Worm (Caenorhabditis elegans) whole organism, young adult: ENCODE measurements around the gene his-63.

Source experiments
- B0019.2 ChIP-seq: fragments of 200-800 bp; sonication (Bioruptor generic); conservative IDR thresholded peaks from 2 replicates; pipeline ENCODE4 v1.3.6; 2022; ENCODE audit warnings: missing genetic modification reagents, missing genetic modification characterization, missing compliant biosample characterization
- D2030.7 ChIP-seq: fragments of 200-800 bp; sonication (Bioruptor generic); IDR thresholded peaks from 2 replicates; pipeline ENCODE4 v1.3.6; 2022; ENCODE audit warnings: missing genetic modification reagents, missing genetic modification characterization, missing compliant biosample characterization
- F33H1.4 ChIP-seq: fragments of 200-800 bp; sonication (Bioruptor generic); IDR thresholded peaks from 2 replicates; pipeline ENCODE4 v1.3.6; 2022; ENCODE audit warnings: missing genetic modification reagents, missing genetic modification characterization, missing compliant biosample characterization
- F39B2.1 ChIP-seq: fragments of 200-800 bp; sonication (Bioruptor generic); IDR thresholded peaks from 2 replicates; pipeline ENCODE4 v1.3.6; 2022; ENCODE audit warnings: missing genetic modification reagents, missing genetic modification characterization, missing compliant biosample characterization
- F49E8.2 ChIP-seq: sonication (generic microtip); optimal IDR thresholded peaks from 3 replicates; lab custom pipeline; 2017; ENCODE audit warnings: missing genetic modification characterization, mild to moderate bottlenecking, missing compliant biosample characterization, antibody characterized with exemption, moderate library complexity; ENCODE audit not compliant: insufficient read depth
- T07F8.4 ChIP-seq: sonication (generic microtip); optimal IDR thresholded peaks from 2 replicates; lab custom pipeline; 2016; ENCODE audit warnings: mild to moderate bottlenecking, missing genetic modification characterization, moderate library complexity, missing compliant biosample characterization
- Y53F4B.3 ChIP-seq: fragments of 200-800 bp; sonication (Bioruptor generic); IDR thresholded peaks from 2 replicates; pipeline ENCODE4 v1.3.6; 2022; ENCODE audit warnings: missing genetic modification reagents, missing genetic modification characterization, missing compliant biosample characterization
- Y79H2A.3 ChIP-seq: fragments of 200-800 bp; sonication (Bioruptor generic); conservative IDR thresholded peaks from 2 replicates; pipeline ENCODE4 v1.3.6; 2022; ENCODE audit warnings: missing genetic modification reagents, missing genetic modification characterization, missing compliant biosample characterization
- attf-3 ChIP-seq: fragments of 200-800 bp; sonication (Bioruptor generic); conservative IDR thresholded peaks from 2 replicates; pipeline ENCODE4 v1.3.6; 2022; ENCODE audit warnings: missing genetic modification reagents, missing genetic modification characterization, missing compliant biosample characterization
- attf-5 ChIP-seq: fragments of 200-800 bp; sonication (Bioruptor generic); optimal IDR thresholded peaks from 2 replicates; lab custom pipeline; 2018; ENCODE audit warnings: mild to moderate bottlenecking, missing genetic modification characterization, missing compliant biosample characterization
- bed-2 ChIP-seq: fragments of 200-800 bp; sonication (Bioruptor generic); IDR thresholded peaks from 2 replicates; pipeline ENCODE4 v1.3.6; 2022; ENCODE audit warnings: missing genetic modification reagents, missing genetic modification characterization, missing compliant biosample characterization
- ceh-27 ChIP-seq: fragments of 200-800 bp; sonication (Bioruptor generic); optimal IDR thresholded peaks from 2 replicates; lab custom pipeline; 2018; ENCODE audit warnings: mild to moderate bottlenecking, missing genetic modification characterization, moderate library complexity, missing compliant biosample characterization
- ceh-40 ChIP-seq: fragments of 200-800 bp; sonication (Bioruptor generic); IDR thresholded peaks from 2 replicates; pipeline ENCODE4 v1.3.6; 2022; ENCODE audit warnings: missing genetic modification characterization, missing compliant biosample characterization
- ceh-58 ChIP-seq: fragments of 200-800 bp; sonication (Bioruptor generic); IDR thresholded peaks from 2 replicates; pipeline ENCODE4 v1.3.6; 2022; ENCODE audit warnings: missing genetic modification characterization, missing compliant biosample characterization
- dox-1 ChIP-seq: fragments of 200-800 bp; sonication (Bioruptor generic); IDR thresholded peaks from 2 replicates; pipeline ENCODE4 v1.3.6; 2022; ENCODE audit warnings: missing genetic modification reagents, missing genetic modification characterization, missing compliant biosample characterization
- dpl-1 ChIP-seq: fragments of 150-350 bp; optimal IDR thresholded peaks from 2 replicates; lab custom pipeline; 2014; ENCODE audit warnings: missing biosample characterization, missing genetic modification reagents, missing genetic modification characterization
- efl-1 ChIP-seq: fragments of 150-350 bp; optimal IDR thresholded peaks from 2 replicates; lab custom pipeline; 2014; ENCODE audit warnings: missing biosample characterization, missing genetic modification reagents, missing genetic modification characterization
- ekl-4 ChIP-seq: fragments of 200-800 bp; sonication (Bioruptor generic); IDR thresholded peaks from 2 replicates; pipeline ENCODE4 v1.3.6; 2022; ENCODE audit warnings: missing genetic modification reagents, missing genetic modification characterization, missing compliant biosample characterization
- ets-4 ChIP-seq: fragments of 200-800 bp; sonication (Bioruptor generic); optimal IDR thresholded peaks from 2 replicates; lab custom pipeline; 2018; ENCODE audit warnings: mild to moderate bottlenecking, missing genetic modification characterization, missing compliant biosample characterization
- hmg-1.2 ChIP-seq: fragments of 200-800 bp; sonication (Bioruptor generic); IDR thresholded peaks from 2 replicates; pipeline ENCODE4 v1.3.6; 2022; ENCODE audit warnings: missing genetic modification reagents, missing genetic modification characterization, missing compliant biosample characterization
- lag-1 ChIP-seq: fragments of 200-800 bp; sonication (Bioruptor generic); IDR thresholded peaks from 2 replicates; pipeline ENCODE4 v1.3.6; 2022; ENCODE audit warnings: missing genetic modification reagents, missing genetic modification characterization, missing compliant biosample characterization
- lin-40 ChIP-seq: sonication (generic microtip); optimal IDR thresholded peaks from 2 replicates; lab custom pipeline; 2016; ENCODE audit warnings: missing genetic modification characterization, mild to moderate bottlenecking, missing compliant biosample characterization, missing genotype, missing genetic modification reagents
- lin-54 ChIP-seq: fragments of 200-800 bp; sonication (Bioruptor generic); optimal IDR thresholded peaks from 2 replicates; lab custom pipeline; 2018; ENCODE audit warnings: mild to moderate bottlenecking, missing genetic modification characterization, missing compliant biosample characterization
- lsl-1 ChIP-seq: fragments of 200-800 bp; sonication (Bioruptor generic); optimal IDR thresholded peaks from 2 replicates; lab custom pipeline; 2018; ENCODE audit warnings: mild to moderate bottlenecking, missing genetic modification characterization, moderate library complexity, missing compliant biosample characterization
- madf-10 ChIP-seq: sonication (generic microtip); optimal IDR thresholded peaks from 2 replicates; lab custom pipeline; 2016; ENCODE audit warnings: mild to moderate bottlenecking, missing genetic modification characterization, missing compliant biosample characterization
- madf-6 ChIP-seq: fragments of 200-800 bp; sonication (Bioruptor generic); IDR thresholded peaks from 2 replicates; pipeline ENCODE4 v1.3.6; 2022; ENCODE audit warnings: missing genetic modification reagents, missing genetic modification characterization, missing compliant biosample characterization
- mcd-1 ChIP-seq: fragments of 200-800 bp; sonication (Bioruptor generic); IDR thresholded peaks from 2 replicates; pipeline ENCODE4 v1.3.6; 2022; ENCODE audit warnings: missing genetic modification reagents, missing genetic modification characterization, missing compliant biosample characterization
- mel-28 ChIP-seq: sonication (generic microtip); optimal IDR thresholded peaks from 2 replicates; lab custom pipeline; 2016; ENCODE audit warnings: borderline replicate concordance, mild to moderate bottlenecking, missing genetic modification characterization, missing compliant biosample characterization
- mes-4 ChIP-seq: sonication (generic microtip); optimal IDR thresholded peaks from 2 replicates; lab custom pipeline; 2016; ENCODE audit warnings: missing genotype, missing genetic modification characterization, missing compliant biosample characterization
- nfya-2 ChIP-seq: fragments of 200-800 bp; sonication (Bioruptor generic); IDR thresholded peaks from 2 replicates; pipeline ENCODE4 v1.3.6; 2022; ENCODE audit warnings: missing genetic modification reagents, missing genetic modification characterization, missing compliant biosample characterization
- nhr-179 ChIP-seq: sonication (generic microtip); optimal IDR thresholded peaks from 2 replicates; lab custom pipeline; 2016; ENCODE audit warnings: mild to moderate bottlenecking, missing genetic modification characterization, missing compliant biosample characterization
- nhr-80 ChIP-seq: sonication (generic microtip); optimal IDR thresholded peaks from 2 replicates; lab custom pipeline; 2016; ENCODE audit warnings: missing genetic modification characterization, missing compliant biosample characterization
- pbrm-1 ChIP-seq: fragments of 200-800 bp; sonication (Bioruptor generic); IDR thresholded peaks from 2 replicates; pipeline ENCODE4 v1.3.6; 2022; ENCODE audit warnings: missing genetic modification reagents, missing genetic modification characterization, missing compliant biosample characterization
- pha-4 ChIP-seq: fragments of 150-350 bp; sonication (generic microtip); optimal IDR thresholded peaks from 2 replicates; lab custom pipeline; 2014; ENCODE audit warnings: missing biosample characterization, missing genetic modification reagents, missing genetic modification characterization
- rcor-1 ChIP-seq: fragments of 200-800 bp; sonication (Bioruptor generic); IDR thresholded peaks from 2 replicates; pipeline ENCODE4 v1.3.6; 2022; ENCODE audit warnings: missing genetic modification reagents, missing genetic modification characterization, missing compliant biosample characterization
- sdz-38 ChIP-seq: sonication (generic microtip); optimal IDR thresholded peaks from 2 replicates; lab custom pipeline; 2016; ENCODE audit warnings: missing genotype, missing genetic modification characterization, missing compliant biosample characterization
- snpc-4 ChIP-seq, 5 experiments: fragments of 150-350 bp in 1 of 5; sonication (generic microtip) in 4 of 5; optimal IDR thresholded peaks; 2 replicates each; lab custom pipeline; 2014 to 2018; ENCODE audit warnings: missing genetic modification characterization in 5 of 5, missing biosample characterization in 3 of 5, antibody characterized with exemption in 2 of 5, mild to moderate bottlenecking in 2 of 5, missing compliant biosample characterization in 2 of 5, missing genotype in 2 of 5, moderate library complexity in 2 of 5, missing genetic modification reagents in 1 of 5
- tbx-9 ChIP-seq: sonication (generic microtip); optimal IDR thresholded peaks from 2 replicates; lab custom pipeline; 2016; ENCODE audit warnings: borderline replicate concordance, missing genetic modification characterization, inconsistent platforms, missing compliant biosample characterization
- tlf-1 ChIP-seq: fragments of 200-800 bp; sonication (Bioruptor generic); optimal IDR thresholded peaks from 2 replicates; lab custom pipeline; 2018; ENCODE audit warnings: mild to moderate bottlenecking, missing genetic modification characterization, missing compliant biosample characterization
- unc-62 ChIP-seq: fragments of 150-350 bp; optimal IDR thresholded peaks from 2 replicates; lab custom pipeline; 2014; ENCODE audit warnings: missing biosample characterization, missing genetic modification reagents, missing genetic modification characterization
- ztf-18 ChIP-seq: sonication (generic microtip); optimal IDR thresholded peaks from 2 replicates; lab custom pipeline; 2016; ENCODE audit warnings: missing genotype, mild to moderate bottlenecking, missing genetic modification characterization, missing compliant biosample characterization
- ztf-25 ChIP-seq: fragments of 200-800 bp; sonication (Bioruptor generic); IDR thresholded peaks from 2 replicates; pipeline ENCODE4 v1.3.6; 2022; ENCODE audit warnings: missing genetic modification reagents, missing genetic modification characterization, missing compliant biosample characterization
- ztf-28 ChIP-seq: fragments of 200-800 bp; sonication (Bioruptor generic); IDR thresholded peaks from 2 replicates; pipeline ENCODE4 v1.3.6; 2022; ENCODE audit warnings: missing genetic modification reagents, missing genetic modification characterization, missing compliant biosample characterization
- ztf-6 ChIP-seq: fragments of 200-800 bp; sonication (Bioruptor generic); IDR thresholded peaks from 2 replicates; pipeline ENCODE4 v1.3.6; 2022; ENCODE audit warnings: missing genetic modification reagents, missing genetic modification characterization, missing compliant biosample characterization

his-63 gene

ce11 chrIV:11434575-11434974 lies 27.9 kb upstream of the his-63 start:
- TF ChIP-seq ztf-28 (no peak), dox-1 (GFP tag; lab: Robert Waterston, UW) (peak; percentile 41; the same call in 1 of the 2 replicates), Y79H2A.3 (no peak), mes-4 (tag; lab: Kevin White, UChicago) (no peak), ztf-6 (no peak), nhr-179 (tag; lab: Kevin White, UChicago) (no peak), D2030.7 (no peak), nfya-2 (GFP tag; lab: Robert Waterston, UW) (no peak), ztf-25 (GFP tag; lab: Robert Waterston, UW) (no peak), bed-2 (GFP tag; lab: Robert Waterston, UW) (no peak), ets-4 (GFP tag; lab: Kevin White, UChicago) (peak; percentile 21), F33H1.4 (GFP tag; lab: Robert Waterston, UW) (no peak), Y53F4B.3 (no peak), nhr-80 (tag; lab: Kevin White, UChicago) (peak; percentile 71), tbx-9 (no peak)
- TF ChIP-seq, all 124 proteins: peak for 3

- TF ChIP-seq ztf-18 (tag; lab: Kevin White, UChicago) (peak; percentile 93), lin-40 (tag; lab: Kevin White, UChicago) (peak; percentile 59), F39B2.1 (no peak), unc-62 (no peak), lag-1 (GFP tag; lab: Robert Waterston, UW) (no peak), rcor-1 (0 out of 2 replicates have a peak, but pooled peaks have one; percentile 27), B0019.2 (GFP tag; lab: Robert Waterston, UW) (0 out of 2 replicates have a peak, but pooled peaks have one; percentile 35), lin-54 (peak; percentile 43), pbrm-1 (GFP tag; lab: Robert Waterston, UW) (peak; percentile 72; the same call in 1 of the 2 replicates), F49E8.2 (tag; lab: Kevin White, UChicago) (peak; percentile 34), mcd-1 (peak; percentile 69), dpl-1 (GFP tag; lab: Kevin White, UChicago) (peak; percentile 32), ekl-4 (GFP tag; lab: Robert Waterston, UW) (0 out of 2 replicates have a peak, but pooled peaks have one; percentile 44), hmg-1.2 (GFP tag; lab: Robert Waterston, UW) (peak; percentile 32; the same call in 1 of the 2 replicates), mes-4 (tag; lab: Kevin White, UChicago) (no peak), attf-5 (peak; percentile 37), pha-4 (peak; percentile 1), snpc-4 (GFP tag; optimal IDR thresholded peaks at IDR 0.05; lab: Kevin White, UChicago) (peak; percentile 4), snpc-4 (tag; optimal IDR thresholded peaks at IDR 0.05; lab: Kevin White, UChicago) (peak in 1 of 4 experiments; percentile 7), lsl-1 (GFP tag; lab: Kevin White, UChicago) (peak; percentile 21), ceh-27 (peak; percentile 65), ceh-40 (no peak)
These were observed 27.0 kb upstream of the his-63 start for ce11 chrIV:11433709-11434108.

- no peak for TF ChIP-seq mel-28 (tag; lab: Kevin White, UChicago)
- TF ChIP-seq T07F8.4 (tag; lab: Kevin White, UChicago), result no peak
- no peak for TF ChIP-seq madf-10 (tag; lab: Kevin White, UChicago)
- no peak for TF ChIP-seq ztf-18 (tag; lab: Kevin White, UChicago)
- no peak for TF ChIP-seq sdz-38 (tag; lab: Kevin White, UChicago)
- TF ChIP-seq dox-1 (GFP tag; lab: Robert Waterston, UW), result no peak
- TF ChIP-seq ceh-58 (GFP tag; lab: Robert Waterston, UW), result no peak
- no peak for TF ChIP-seq attf-3
- TF ChIP-seq ztf-25 (GFP tag; lab: Robert Waterston, UW), result no peak
- no peak for TF ChIP-seq F49E8.2 (tag; lab: Kevin White, UChicago)
- TF ChIP-seq tlf-1, result no peak
- TF ChIP-seq F33H1.4 (GFP tag; lab: Robert Waterston, UW), result no peak
- no peak for TF ChIP-seq madf-6 (GFP tag; lab: Robert Waterston, UW)
- no peak for TF ChIP-seq ztf-28
- TF ChIP-seq efl-1, result no peak
These were observed 24.8 kb upstream of the his-63 start for ce11 chrIV:11431448-11431847.
